Worm (Caenorhabditis elegans) whole organism, L2 larva: ENCODE measurements around the gene snx-1.

ENCODE experiments used
- C34F6.9 ChIP-seq: fragments of 150-350 bp; optimal IDR thresholded peaks from 2 replicates; lab custom pipeline; 2014; ENCODE audit warnings: missing biosample characterization, missing genetic modification characterization
- F13H6.1 ChIP-seq: sonication (generic microtip); optimal IDR thresholded peaks from 2 replicates; lab custom pipeline; 2016; ENCODE audit warnings: missing genetic modification characterization, missing compliant biosample characterization
- Y55F3AM.14 ChIP-seq: fragments of 200-800 bp; sonication (Bioruptor generic); optimal IDR thresholded peaks from 2 replicates; lab custom pipeline; 2018; ENCODE audit warnings: mild to moderate bottlenecking, missing genetic modification characterization, missing compliant biosample characterization
- ZK546.5 ChIP-seq: sonication (generic microtip); optimal IDR thresholded peaks from 2 replicates; lab custom pipeline; 2017; ENCODE audit warnings: missing biosample characterization, missing genetic modification characterization
- alr-1 ChIP-seq: fragments of 150-350 bp; optimal IDR thresholded peaks from 2 replicates; lab custom pipeline; 2014; ENCODE audit warnings: missing biosample characterization, missing genetic modification characterization
- aly-2 ChIP-seq: fragments of 150-350 bp; optimal IDR thresholded peaks from 2 replicates; lab custom pipeline; 2014; ENCODE audit warnings: missing biosample characterization, missing genetic modification characterization
- blmp-1 ChIP-seq: sonication (generic microtip); optimal IDR thresholded peaks from 2 replicates; lab custom pipeline; 2017; ENCODE audit warnings: missing genetic modification characterization, mild to moderate bottlenecking, missing compliant biosample characterization, antibody characterized with exemption, moderate library complexity; ENCODE audit not compliant: insufficient read depth
- ceh-16 ChIP-seq: fragments of 150-350 bp; optimal IDR thresholded peaks from 2 replicates; lab custom pipeline; 2014; ENCODE audit warnings: missing biosample characterization, missing genetic modification characterization
- ceh-82 ChIP-seq: fragments of 150-350 bp; optimal IDR thresholded peaks from 2 replicates; lab custom pipeline; 2014; ENCODE audit warnings: missing biosample characterization, missing genetic modification characterization
- crh-2 ChIP-seq: sonication (generic microtip); optimal IDR thresholded peaks from 2 replicates; lab custom pipeline; 2017; ENCODE audit warnings: missing biosample characterization, missing genetic modification characterization
- dmd-4 ChIP-seq: sonication (generic microtip); optimal IDR thresholded peaks from 2 replicates; lab custom pipeline; 2017; ENCODE audit warnings: missing biosample characterization, missing genetic modification characterization
- fos-1 ChIP-seq: fragments of 150-350 bp; optimal IDR thresholded peaks from 2 replicates; lab custom pipeline; 2014; ENCODE audit warnings: missing biosample characterization, missing genetic modification characterization
- gmeb-1 ChIP-seq: fragments of 150-350 bp; optimal IDR thresholded peaks from 2 replicates; lab custom pipeline; 2014; ENCODE audit warnings: missing biosample characterization, missing genetic modification characterization
- lin-11 ChIP-seq: fragments of 150-350 bp; sonication (generic microtip); optimal IDR thresholded peaks from 2 replicates; lab custom pipeline; 2014; ENCODE audit warnings: missing biosample characterization, missing genetic modification characterization, inconsistent platforms, mixed read lengths
- lin-13 ChIP-seq: fragments of 150-350 bp; optimal IDR thresholded peaks from 2 replicates; lab custom pipeline; 2014; ENCODE audit warnings: missing biosample characterization, missing genetic modification reagents, missing genetic modification characterization
- lin-39 ChIP-seq: fragments of 150-350 bp; optimal IDR thresholded peaks from 2 replicates; lab custom pipeline; 2014; ENCODE audit warnings: missing biosample characterization, missing genetic modification reagents, missing genetic modification characterization
- lsy-2 ChIP-seq, 2 experiments: fragments of 150-350 bp in 1 of 2; sonication (generic microtip) in 1 of 2; optimal IDR thresholded peaks; 2 replicates each; lab custom pipeline; 2014 to 2017; ENCODE audit warnings: missing biosample characterization in 2 of 2, missing genetic modification characterization in 2 of 2
- mdl-1 ChIP-seq, 2 experiments: fragments of 150-350 bp in 1 of 2; sonication (generic microtip) in 1 of 2; optimal IDR thresholded peaks; 2 replicates each; lab custom pipeline; 2017; ENCODE audit warnings: missing biosample characterization in 2 of 2, missing genetic modification characterization in 2 of 2
- nhr-10 ChIP-seq: sonication (generic microtip); optimal IDR thresholded peaks from 2 replicates; lab custom pipeline; 2017; ENCODE audit warnings: missing biosample characterization, missing genetic modification characterization
- nhr-11 ChIP-seq: fragments of 150-350 bp; optimal IDR thresholded peaks from 2 replicates; lab custom pipeline; 2014; ENCODE audit warnings: missing biosample characterization, missing genetic modification characterization
- nhr-129 ChIP-seq: fragments of 150-350 bp; optimal IDR thresholded peaks from 2 replicates; lab custom pipeline; 2014; ENCODE audit warnings: missing biosample characterization, missing genetic modification characterization
- nhr-21 ChIP-seq: fragments of 150-350 bp; optimal IDR thresholded peaks from 2 replicates; lab custom pipeline; 2014; ENCODE audit warnings: missing biosample characterization, missing genetic modification characterization
- nhr-237 ChIP-seq: fragments of 150-350 bp; optimal IDR thresholded peaks from 2 replicates; lab custom pipeline; 2014; ENCODE audit warnings: missing biosample characterization, missing genetic modification characterization
- nhr-25 ChIP-seq: fragments of 150-350 bp; sonication (generic microtip); optimal IDR thresholded peaks from 3 replicates; lab custom pipeline; 2014; ENCODE audit warnings: missing biosample characterization, missing genetic modification characterization
- nhr-77 ChIP-seq: fragments of 150-350 bp; optimal IDR thresholded peaks from 2 replicates; lab custom pipeline; 2014; ENCODE audit warnings: missing biosample characterization, missing genetic modification characterization
- sem-4 ChIP-seq: fragments of 150-350 bp; optimal IDR thresholded peaks from 2 replicates; lab custom pipeline; 2014; ENCODE audit warnings: missing biosample characterization, missing genetic modification reagents, missing genetic modification characterization
- skn-1 ChIP-seq: sonication (generic microtip); optimal IDR thresholded peaks from 2 replicates; lab custom pipeline; 2017; ENCODE audit warnings: missing biosample characterization, missing genetic modification characterization
- sma-3 ChIP-seq: sonication (generic microtip); optimal IDR thresholded peaks from 2 replicates; lab custom pipeline; 2016; ENCODE audit warnings: missing genetic modification reagents, missing genetic modification characterization, missing compliant biosample characterization
- sma-9 ChIP-seq, 2 experiments: fragments of 150-350 bp in 1 of 2; sonication (generic microtip) in 1 of 2; optimal IDR thresholded peaks; 2 replicates each; lab custom pipeline; 2014 to 2016; ENCODE audit warnings: missing genetic modification characterization in 2 of 2, mild to moderate bottlenecking in 1 of 2, missing biosample characterization in 1 of 2, missing compliant biosample characterization in 1 of 2, missing genetic modification reagents in 1 of 2, moderate library complexity in 1 of 2
- snpc-4 ChIP-seq: fragments of 150-350 bp; optimal IDR thresholded peaks from 2 replicates; lab custom pipeline; 2014; ENCODE audit warnings: missing biosample characterization, missing genetic modification characterization
- unc-55 ChIP-seq: fragments of 150-350 bp; sonication (generic microtip); optimal IDR thresholded peaks from 3 replicates; lab custom pipeline; 2014; ENCODE audit warnings: missing biosample characterization, missing genetic modification reagents, missing genetic modification characterization
- unc-62 ChIP-seq: fragments of 150-350 bp; optimal IDR thresholded peaks from 2 replicates; lab custom pipeline; 2014; ENCODE audit warnings: missing biosample characterization, missing genetic modification reagents, missing genetic modification characterization
- zag-1 ChIP-seq: fragments of 150-350 bp; optimal IDR thresholded peaks from 2 replicates; lab custom pipeline; 2014; ENCODE audit warnings: missing biosample characterization, missing genetic modification characterization

The snx-1 gene

ce11 chrX:1128503-1129036, at the start of gene snx-1:
Gene snx-1 (plus strand): TSS chrX:1128986.
- TF ChIP-seq nhr-25 (peak; percentile 21), lsy-2 (tag; optimal IDR thresholded peaks at IDR 0.05; lab: Kevin White, UChicago) (peak in 1 of 2 experiments; percentile 24), lin-11 (tag; lab: Kevin White, UChicago) (peak; percentile 0), ceh-16 (tag; lab: Kevin White, UChicago) (peak; percentile 18), gmeb-1 (peak; percentile 30), crh-2 (tag; lab: Kevin White, UChicago) (peak; percentile 49), unc-55 (peak; percentile 55), unc-62 (no peak), C34F6.9 (tag; lab: Kevin White, UChicago) (peak; percentile 54), nhr-77 (tag; lab: Kevin White, UChicago) (no peak), ceh-82 (tag; lab: Kevin White, UChicago) (no peak), sma-3 (GFP tag; lab: Kevin White, UChicago) (peak; percentile 62), sma-9 (GFP tag; optimal IDR thresholded peaks at IDR 0.05; lab: Kevin White, UChicago) (peak; percentile 5), sma-9 (tag; optimal IDR thresholded peaks at IDR 0.05; lab: Kevin White, UChicago) (no peak), nhr-129 (tag; lab: Kevin White, UChicago) (peak; percentile 61), sem-4 (tag; lab: Kevin White, UChicago) (no peak), lin-39 (tag; lab: Kevin White, UChicago) (no peak), F13H6.1 (tag; lab: Kevin White, UChicago) (peak; percentile 23), lin-13 (GFP tag; lab: Kevin White, UChicago) (no peak), nhr-237 (no peak), dmd-4 (tag; lab: Kevin White, UChicago) (no peak), fos-1 (tag; lab: Kevin White, UChicago) (peak; percentile 94), mdl-1 (tag; optimal IDR thresholded peaks at IDR 0.05; lab: Kevin White, UChicago) (peak in 1 of 2 experiments; percentile 68), aly-2 (tag; lab: Kevin White, UChicago) (no peak)

ce11 chrX:1080549-1080948, 48.2 kb upstream of the snx-1 start, which contains the start of gene pfn-3:
Gene pfn-3 (minus strand): TSS chrX:1080649.
- TF ChIP-seq nhr-129 (tag; lab: Kevin White, UChicago) (peak; percentile 48), sma-9 (GFP tag; optimal IDR thresholded peaks at IDR 0.05; lab: Kevin White, UChicago) (peak; percentile 50), sma-9 (tag; optimal IDR thresholded peaks at IDR 0.05; lab: Kevin White, UChicago) (no peak), C34F6.9 (tag; lab: Kevin White, UChicago) (peak; percentile 9), Y55F3AM.14 (GFP tag; lab: Kevin White, UChicago) (no peak), nhr-25 (no peak)

DNA sequence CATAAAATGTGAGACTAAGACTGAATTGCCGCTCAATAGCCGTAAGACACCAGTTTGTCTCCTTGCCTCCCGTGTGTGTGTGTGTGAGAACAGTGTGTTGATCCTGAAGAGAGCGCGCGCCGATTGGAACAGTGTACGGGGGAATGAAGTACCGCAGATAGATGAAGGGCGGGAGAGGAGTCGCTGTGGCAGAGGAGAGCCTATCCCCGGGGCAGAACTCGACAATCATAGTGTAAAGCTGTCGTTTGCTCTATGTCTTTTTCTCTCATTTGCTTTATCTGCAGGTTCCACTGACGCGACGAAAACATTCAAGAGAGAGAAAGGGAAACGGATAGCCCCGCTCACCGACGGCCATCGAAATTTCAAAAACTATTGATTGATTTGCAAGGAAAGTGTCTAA, 46.9 kb upstream of the snx-1 start:
- TF ChIP-seq unc-62 (no peak), nhr-10 (tag; lab: Kevin White, UChicago) (no peak), zag-1 (tag; lab: Kevin White, UChicago) (no peak), nhr-25 (no peak), blmp-1 (tag; lab: Kevin White, UChicago) (no peak), lin-39 (tag; lab: Kevin White, UChicago) (no peak), alr-1 (tag; lab: Kevin White, UChicago) (no peak), crh-2 (tag; lab: Kevin White, UChicago) (no peak), fos-1 (tag; lab: Kevin White, UChicago) (no peak), sma-9 (GFP tag; optimal IDR thresholded peaks at IDR 0.05; lab: Kevin White, UChicago) (peak; percentile 48), sma-9 (tag; optimal IDR thresholded peaks at IDR 0.05; lab: Kevin White, UChicago) (no peak), skn-1 (tag; lab: Kevin White, UChicago) (no peak), sma-3 (GFP tag; lab: Kevin White, UChicago) (no peak), lin-11 (tag; lab: Kevin White, UChicago) (no peak), ceh-16 (tag; lab: Kevin White, UChicago) (no peak), F13H6.1 (tag; lab: Kevin White, UChicago) (peak; percentile 71), ZK546.5 (no peak), C34F6.9 (tag; lab: Kevin White, UChicago) (peak; percentile 6)

ce11 chrX:1085000-1085399, 43.8 kb upstream of the snx-1 start:
- TF ChIP-seq ceh-82 (tag; lab: Kevin White, UChicago), result no peak
- no peak for TF ChIP-seq lsy-2 (tag; optimal IDR thresholded peaks at IDR 0.05; lab: Kevin White, UChicago)
- TF ChIP-seq Y55F3AM.14 (GFP tag; lab: Kevin White, UChicago), result no peak
- TF ChIP-seq gmeb-1, result no peak
- TF ChIP-seq sma-3 (GFP tag; lab: Kevin White, UChicago), result no peak
- TF ChIP-seq ZK546.5, result no peak
- TF ChIP-seq dmd-4 (tag; lab: Kevin White, UChicago), result no peak
- no peak for TF ChIP-seq nhr-21 (tag; lab: Kevin White, UChicago)
- no peak for TF ChIP-seq snpc-4 (tag; lab: Kevin White, UChicago)
- no peak for TF ChIP-seq skn-1 (tag; lab: Kevin White, UChicago)
- TF ChIP-seq unc-62, result no peak
- no peak for TF ChIP-seq zag-1 (tag; lab: Kevin White, UChicago)
- TF ChIP-seq blmp-1 (tag; lab: Kevin White, UChicago), result no peak
- TF ChIP-seq nhr-25, result no peak
- TF ChIP-seq crh-2 (tag; lab: Kevin White, UChicago), result no peak
- TF ChIP-seq nhr-11 (tag; lab: Kevin White, UChicago), result no peak
